Fruit fly (Drosophila melanogaster) whole organism, embryonic: Measurements from ENCODE around the gene CG9795.

Experiments used
- ATbp ChIP-seq: fragments of 200-800 bp; sonication (Bioruptor generic); optimal IDR thresholded peaks from 2 replicates; lab custom pipeline; 2017; ENCODE audit warnings: missing biosample characterization, mild to moderate bottlenecking, missing genetic modification characterization, missing genetic modification reagents
- Adf1 ChIP-seq: fragments of 200-800 bp; sonication (Bioruptor generic); IDR thresholded peaks from 2 replicates; pipeline ENCODE4 v1.3.6; 2022; ENCODE audit warnings: missing biosample characterization, missing genetic modification characterization
- CG10543 ChIP-seq: fragments of 200-800 bp; sonication (Bioruptor generic); optimal IDR thresholded peaks from 3 replicates; lab custom pipeline; 2017; ENCODE audit warnings: missing biosample characterization, mild to moderate bottlenecking, missing genetic modification characterization, moderate library complexity
- CG11696 ChIP-seq: fragments of 200-800 bp; sonication (Bioruptor generic); IDR thresholded peaks from 2 replicates; pipeline ENCODE4 v1.3.6; 2022; ENCODE audit warnings: missing biosample characterization, missing genetic modification characterization
- CG12744 ChIP-seq: fragments of 200-800 bp; sonication (Bioruptor generic); optimal IDR thresholded peaks from 2 replicates; lab custom pipeline; 2016; ENCODE audit warnings: missing biosample characterization, missing genetic modification characterization
- CG13894 ChIP-seq: fragments of 200-800 bp; sonication (Bioruptor generic); optimal IDR thresholded peaks from 3 replicates; lab custom pipeline; 2018; ENCODE audit warnings: missing biosample characterization, mild to moderate bottlenecking, missing genetic modification characterization, moderate library complexity
- CG14667 ChIP-seq: fragments of 200-800 bp; sonication (Bioruptor generic); IDR thresholded peaks from 2 replicates; pipeline ENCODE4 v1.3.6; 2022; ENCODE audit warnings: missing biosample characterization, missing genetic modification characterization
- CG15601 ChIP-seq: fragments of 200-800 bp; sonication (Bioruptor generic); optimal IDR thresholded peaks from 3 replicates; lab custom pipeline; 2019; ENCODE audit warnings: missing biosample characterization, mild to moderate bottlenecking, missing genetic modification characterization, moderate library complexity
- CG17612 ChIP-seq: fragments of 200-800 bp; sonication (Bioruptor generic); IDR thresholded peaks from 2 replicates; pipeline ENCODE4 v1.3.6; 2022; ENCODE audit warnings: missing biosample characterization, missing genetic modification characterization
- CG17802 ChIP-seq: fragments of 200-800 bp; sonication (Bioruptor generic); optimal IDR thresholded peaks from 2 replicates; lab custom pipeline; 2018; ENCODE audit warnings: missing biosample characterization, mild to moderate bottlenecking, missing genetic modification characterization, moderate library complexity
- CG1832 ChIP-seq: fragments of 200-800 bp; sonication (Bioruptor generic); optimal IDR thresholded peaks from 2 replicates; lab custom pipeline; 2017; ENCODE audit warnings: missing biosample characterization, mild to moderate bottlenecking, missing genetic modification characterization, inconsistent platforms
- CG33557 ChIP-seq: fragments of 200-800 bp; sonication (Bioruptor generic); optimal IDR thresholded peaks from 2 replicates; lab custom pipeline; 2019; ENCODE audit warnings: missing biosample characterization, mild to moderate bottlenecking, missing genetic modification characterization, moderate library complexity
- CG34376 ChIP-seq: fragments of 200-800 bp; sonication (Bioruptor generic); optimal IDR thresholded peaks from 2 replicates; lab custom pipeline; 2018; ENCODE audit warnings: missing biosample characterization, mild to moderate bottlenecking, missing genetic modification characterization
- CG43689 ChIP-seq: fragments of 200-800 bp; sonication (Bioruptor generic); IDR thresholded peaks from 2 replicates; pipeline ENCODE4 v1.3.6; 2022; ENCODE audit warnings: missing biosample characterization, missing genetic modification characterization
- CG7839 ChIP-seq: fragments of 200-800 bp; sonication (Bioruptor generic); optimal IDR thresholded peaks from 3 replicates; lab custom pipeline; 2018; ENCODE audit warnings: missing biosample characterization, mild to moderate bottlenecking, missing genetic modification characterization, moderate library complexity
- CG9215 ChIP-seq: fragments of 200-800 bp; sonication (Bioruptor generic); IDR thresholded peaks from 2 replicates; pipeline ENCODE4 v1.3.6; 2022; ENCODE audit warnings: missing biosample characterization, missing genetic modification characterization
- CG9797 ChIP-seq: fragments of 200-800 bp; sonication (Bioruptor generic); optimal IDR thresholded peaks from 3 replicates; lab custom pipeline; 2018; ENCODE audit warnings: missing biosample characterization, mild to moderate bottlenecking, missing genetic modification characterization
- Camta ChIP-seq: fragments of 200-800 bp; sonication (Bioruptor generic); optimal IDR thresholded peaks from 2 replicates; lab custom pipeline; 2016; ENCODE audit warnings: missing biosample characterization, missing genetic modification characterization
- CoRest ChIP-seq: fragments of 200-800 bp; sonication (Bioruptor generic); optimal IDR thresholded peaks from 3 replicates; lab custom pipeline; 2018; ENCODE audit warnings: missing biosample characterization, mild to moderate bottlenecking, missing genetic modification characterization, moderate library complexity
- Deaf1 ChIP-seq: fragments of 200-800 bp; optimal IDR thresholded peaks from 3 replicates; lab custom pipeline; 2019; ENCODE audit warnings: missing biosample characterization, mild to moderate bottlenecking, missing genetic modification characterization, moderate library complexity
- Dip2 ChIP-seq: fragments of 200-800 bp; sonication (Bioruptor generic); IDR thresholded peaks from 2 replicates; pipeline ENCODE4 v1.3.6; 2022; ENCODE audit warnings: missing biosample characterization, missing genetic modification characterization
- Ets65A ChIP-seq: fragments of 200-800 bp; sonication (Bioruptor generic); peaks from one replicate; lab custom pipeline; 2016; ENCODE audit warnings: missing biosample characterization, missing genetic modification characterization
- Hey ChIP-seq: fragments of 200-800 bp; sonication (Bioruptor generic); optimal IDR thresholded peaks from 3 replicates; lab custom pipeline; 2018; ENCODE audit warnings: missing biosample characterization, mild to moderate bottlenecking, missing genetic modification characterization
- Kr ChIP-seq: fragments of 200-800 bp; sonication (Bioruptor generic); optimal IDR thresholded peaks from 2 replicates; lab custom pipeline; 2017; ENCODE audit warnings: missing biosample characterization, mild to moderate bottlenecking, missing genetic modification characterization
- Lpt ChIP-seq: fragments of >200 bp; optimal IDR thresholded peaks from 2 replicates; lab custom pipeline; 2018; ENCODE audit warnings: missing biosample characterization, missing genetic modification characterization
- MESR4 ChIP-seq: fragments of 200-800 bp; sonication (Bioruptor generic); optimal IDR thresholded peaks from 2 replicates; lab custom pipeline; 2018; ENCODE audit warnings: missing biosample characterization, mild to moderate bottlenecking, missing genetic modification characterization, moderate library complexity
- Med ChIP-seq: fragments of 200-800 bp; sonication (Bioruptor generic); peaks from one replicate; lab custom pipeline; 2016; ENCODE audit warnings: missing biosample characterization, missing genetic modification characterization, mild to moderate bottlenecking, inconsistent platforms, moderate library complexity
- Nf-YC ChIP-seq: fragments of 200-800 bp; optimal IDR thresholded peaks from 3 replicates; lab custom pipeline; 2019; ENCODE audit warnings: missing biosample characterization, mild to moderate bottlenecking, missing genetic modification characterization, moderate library complexity
- Rx ChIP-seq: fragments of 200-800 bp; sonication (Bioruptor generic); IDR thresholded peaks from 2 replicates; pipeline ENCODE4 v1.3.6; 2022; ENCODE audit warnings: missing biosample characterization, missing genetic modification characterization
- Sox102F ChIP-seq: fragments of 200-800 bp; sonication (Bioruptor generic); optimal IDR thresholded peaks from 2 replicates; lab custom pipeline; 2018; ENCODE audit warnings: missing biosample characterization, mild to moderate bottlenecking, missing genetic modification characterization, moderate library complexity
- Trl ChIP-seq, 3 experiments: fragments of >200 bp in 2 of 3; fragments of 200-800 bp in 1 of 3; sonication (Bioruptor generic) in 1 of 3; optimal IDR thresholded peaks; 2 replicates in 1 of 3; 3 replicates in 2 of 3; lab custom pipeline; 2016 to 2017; ENCODE audit warnings: missing biosample characterization in 1 of 3, missing genetic modification characterization in 1 of 3
- abd-A ChIP-seq: fragments of 200-800 bp; sonication (Bioruptor generic); optimal IDR thresholded peaks from 3 replicates; lab custom pipeline; 2019; ENCODE audit warnings: missing biosample characterization, mild to moderate bottlenecking, missing genetic modification characterization, moderate library complexity
- cad ChIP-seq: fragments of >200 bp; optimal IDR thresholded peaks from 2 replicates; lab custom pipeline; 2017; ENCODE audit warnings: missing biosample characterization, missing genetic modification characterization
- chinmo ChIP-seq: fragments of 200-800 bp; sonication (Bioruptor generic); IDR thresholded peaks from 4 replicates; pipeline ENCODE4 v1.3.6; 2022; ENCODE audit warnings: missing biosample characterization, missing genetic modification characterization; ENCODE audit not compliant: partially characterized antibody
- ci ChIP-seq: fragments of 200-800 bp; sonication (Bioruptor generic); IDR thresholded peaks from 3 replicates; pipeline ENCODE4 v1.3.6; 2022; ENCODE audit warnings: missing biosample characterization, missing genetic modification characterization
- ewg ChIP-seq: fragments of 200-800 bp; sonication (Bioruptor generic); optimal IDR thresholded peaks from 3 replicates; lab custom pipeline; 2017; ENCODE audit warnings: mild to moderate bottlenecking, missing biosample characterization, missing genetic modification reagents, missing genetic modification characterization
- grau ChIP-seq: fragments of 200-800 bp; optimal IDR thresholded peaks from 3 replicates; lab custom pipeline; 2019; ENCODE audit warnings: missing biosample characterization, mild to moderate bottlenecking, missing genetic modification characterization, moderate library complexity
- gt ChIP-seq: fragments of 200-800 bp; sonication (Bioruptor generic); IDR thresholded peaks from 2 replicates; pipeline ENCODE4 v1.3.6; 2022; ENCODE audit warnings: missing biosample characterization, missing genetic modification characterization
- nom ChIP-seq: fragments of 200-800 bp; sonication (Bioruptor generic); optimal IDR thresholded peaks from 2 replicates; lab custom pipeline; 2017; ENCODE audit warnings: missing biosample characterization, missing genetic modification characterization, mild to moderate bottlenecking, moderate library complexity, missing genetic modification reagents
- onecut ChIP-seq: fragments of 200-800 bp; sonication (Bioruptor generic); IDR thresholded peaks from 2 replicates; pipeline ENCODE4 v1.3.6; 2022; ENCODE audit warnings: missing biosample characterization, missing genetic modification characterization
- peb ChIP-seq: fragments of 200-800 bp; sonication (Bioruptor generic); IDR thresholded peaks from 2 replicates; pipeline ENCODE4 v1.3.6; 2022; ENCODE audit warnings: missing biosample characterization, missing genetic modification characterization
- pros ChIP-seq: fragments of 200-800 bp; sonication (Bioruptor generic); optimal IDR thresholded peaks from 3 replicates; lab custom pipeline; 2019; ENCODE audit warnings: missing biosample characterization, mild to moderate bottlenecking, missing genetic modification characterization, moderate library complexity
- pzg ChIP-seq: fragments of 200-800 bp; sonication (Bioruptor generic); optimal IDR thresholded peaks from 3 replicates; lab custom pipeline; 2018; ENCODE audit warnings: missing biosample characterization, mild to moderate bottlenecking, missing genetic modification characterization, moderate library complexity
- stwl ChIP-seq: fragments of 200-800 bp; sonication (Bioruptor generic); optimal IDR thresholded peaks from 3 replicates; lab custom pipeline; 2018; ENCODE audit warnings: missing biosample characterization, mild to moderate bottlenecking, missing genetic modification characterization, moderate library complexity
- sug ChIP-seq: fragments of 200-800 bp; optimal IDR thresholded peaks from 2 replicates; lab custom pipeline; 2019; ENCODE audit warnings: missing biosample characterization, mild to moderate bottlenecking, missing genetic modification characterization, moderate library complexity

The CG9795 gene

DNA sequence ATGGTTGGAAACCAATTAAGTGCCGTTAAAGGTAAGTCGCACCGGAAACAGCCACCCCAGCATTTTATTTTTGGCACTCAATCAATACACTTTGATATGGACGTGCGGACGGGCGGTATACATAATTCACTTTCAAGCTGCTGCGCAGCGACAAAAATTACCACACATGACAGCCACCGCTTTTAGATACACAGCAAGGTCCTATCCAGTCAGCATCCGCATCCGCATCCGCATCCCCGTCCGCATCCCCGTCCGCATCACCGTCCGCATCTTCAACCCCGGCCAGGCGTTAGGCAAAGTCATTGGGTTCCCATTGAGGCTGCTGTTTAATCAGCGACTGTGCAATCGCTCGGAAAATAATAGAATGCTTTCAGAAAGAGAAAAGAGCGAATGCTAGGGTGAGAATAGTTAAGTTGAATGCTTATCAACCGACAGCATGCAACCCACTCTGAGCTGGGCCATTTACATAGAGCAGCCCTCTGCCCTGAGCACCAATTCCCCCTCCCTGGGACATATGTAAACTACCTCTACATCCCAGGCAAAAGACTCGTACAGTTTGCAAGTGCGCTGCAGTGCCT, 35.0 kb upstream of the CG9795 start (continued):
- no peak for TF ChIP-seq Camta (GFP tag; lab: Kevin White, UChicago)
- TF ChIP-seq CG9215, result no peak
- TF ChIP-seq CG43689 (GFP tag; lab: Robert Waterston, UW), result no peak
- TF ChIP-seq CG14667 (GFP tag; lab: Robert Waterston, UW), result no peak
- no peak for TF ChIP-seq Kr (GFP tag; lab: Kevin White, UChicago)
- TF ChIP-seq CG33557 (GFP tag; lab: Kevin White, UChicago), result no peak
- TF ChIP-seq CG9797 (GFP tag; lab: Kevin White, UChicago), result no peak
- peak; percentile 54 for TF ChIP-seq Med (GFP tag; lab: Kevin White, UChicago)
- no peak for TF ChIP-seq Dip2 (GFP tag; lab: Robert Waterston, UW)
- TF ChIP-seq CG7839 (tag; lab: Kevin White, UChicago), result no peak
- TF ChIP-seq CG15601 (tag; lab: Kevin White, UChicago), result no peak
- TF ChIP-seq CoRest (tag; lab: Kevin White, UChicago), result no peak
- no peak for TF ChIP-seq MESR4 (GFP tag; lab: Kevin White, UChicago)
- TF ChIP-seq onecut (GFP tag; lab: Robert Waterston, UW), result peak; percentile 10; the same call in 1 of the 2 replicates
- no peak for TF ChIP-seq CG17802 (tag; lab: Kevin White, UChicago)
- TF ChIP-seq cad, result no peak
- no peak for TF ChIP-seq Lpt (GFP tag; lab: Kevin White, UChicago)
- peak; percentile 16 for TF ChIP-seq Ets65A (GFP tag; lab: Kevin White, UChicago)
- no peak for TF ChIP-seq gt
- TF ChIP-seq ci (GFP tag; lab: Robert Waterston, UW), result 0 out of 3 replicates have a peak, but pooled peaks have one; percentile 24
- TF ChIP-seq ATbp (GFP tag; lab: Kevin White, UChicago), result no peak
- peak; percentile 28 for TF ChIP-seq Hey (tag; lab: Kevin White, UChicago)
- TF ChIP-seq CG17612 (GFP tag; lab: Robert Waterston, UW), result no peak
- TF ChIP-seq Rx (GFP tag; lab: Robert Waterston, UW), result no peak
- no peak for TF ChIP-seq CG11696
- peak; percentile 84 for TF ChIP-seq pros (GFP tag; lab: Kevin White, UChicago)
- no peak for TF ChIP-seq stwl (tag; lab: Kevin White, UChicago)

dm6 chr3R:4291289-4291688, 28.2 kb upstream of the CG9795 start:
- no peak for TF ChIP-seq Sox102F
- TF ChIP-seq chinmo (GFP tag; lab: Robert Waterston, UW), result 0 out of 4 replicates have a peak, but pooled peaks have one; percentile 28
- peak; percentile 1 for TF ChIP-seq pzg
- peak; percentile 4 to 13 for TF ChIP-seq Trl (optimal IDR thresholded peaks at IDR 0.05; lab: Kevin White, UChicago)
- no peak for TF ChIP-seq Trl (GFP tag; optimal IDR thresholded peaks at IDR 0.05; lab: Kevin White, UChicago)
- TF ChIP-seq CG1832 (GFP tag; lab: Kevin White, UChicago), result peak; percentile 19
- TF ChIP-seq Adf1 (GFP tag; lab: Robert Waterston, UW), result peak; percentile 85
- no peak for TF ChIP-seq peb (GFP tag; lab: Robert Waterston, UW)
- peak; percentile 82 for TF ChIP-seq Deaf1
- TF ChIP-seq CG13894 (tag; lab: Kevin White, UChicago), result peak; percentile 13
- TF ChIP-seq Nf-YC (tag; lab: Kevin White, UChicago), result peak; percentile 36
- peak; percentile 98 for TF ChIP-seq ewg (GFP tag; lab: Kevin White, UChicago)
- TF ChIP-seq CG10543 (GFP tag; lab: Kevin White, UChicago), result peak; percentile 53
- peak; percentile 74 for TF ChIP-seq abd-A (tag; lab: Kevin White, UChicago)
- peak; percentile 53 for TF ChIP-seq nom
- no peak for TF ChIP-seq CG12744
- TF ChIP-seq Ets65A (GFP tag; lab: Kevin White, UChicago), result peak; percentile 76
- no peak for TF ChIP-seq grau
- TF ChIP-seq CG34376, result peak; percentile 9
- TF ChIP-seq sug (tag; lab: Kevin White, UChicago), result peak; percentile 69
